Fruit fly (Drosophila melanogaster): ENCODE data around the gene sqz.

The sqz gene

dm6 chr3R:19153502-19153983, 10.5 kb upstream of the sqz start, which contains the start of gene CG5835 (continued):
- no peak for TF ChIP-seq cg (GFP tag; optimal IDR thresholded peaks at IDR 0.05)
- TF ChIP-seq sqz (GFP tag; optimal IDR thresholded peaks at IDR 0.05): no peak
- TF ChIP-seq CG18476 (GFP tag; optimal IDR thresholded peaks at IDR 0.05): no peak
- TF ChIP-seq Dref (GFP tag; IDR thresholded peaks at IDR 0.05): no peak
- TF ChIP-seq nau (GFP tag; optimal IDR thresholded peaks at IDR 0.05): no peak
- peak; percentile 63 for TF ChIP-seq CG2120 (GFP tag; optimal IDR thresholded peaks at IDR 0.05)
- peak; percentile 54 for TF ChIP-seq CG12659 (GFP tag; optimal IDR thresholded peaks at IDR 0.05)
- no peak for TF ChIP-seq gsb-n (tag; optimal IDR thresholded peaks at IDR 0.05)
- TF ChIP-seq Fer3 (tag; optimal IDR thresholded peaks at IDR 0.05): peak; percentile 21
- TF ChIP-seq CG31388 (GFP tag; optimal IDR thresholded peaks at IDR 0.05): no peak
- TF ChIP-seq gfzf (GFP tag; optimal IDR thresholded peaks at IDR 0.05): no peak
- no peak for TF ChIP-seq E2f2 (GFP tag; IDR thresholded peaks at IDR 0.05)
- no peak for TF ChIP-seq br (optimal IDR thresholded peaks at IDR 0.05)
- TF ChIP-seq CG12155 (GFP tag; optimal IDR thresholded peaks at IDR 0.05): no peak
- TF ChIP-seq CG10147 (GFP tag; optimal IDR thresholded peaks at IDR 0.05): no peak
- TF ChIP-seq NfI (GFP tag; optimal IDR thresholded peaks at IDR 0.05): no peak
- no peak for TF ChIP-seq CG32767 (GFP tag; IDR thresholded peaks at IDR 0.05)
- TF ChIP-seq CG13424 (tag; optimal IDR thresholded peaks at IDR 0.05): peak; percentile 25
- no peak for TF ChIP-seq CG3726 (GFP tag; IDR thresholded peaks at IDR 0.05)
- no peak for TF ChIP-seq Neu2 (GFP tag; optimal IDR thresholded peaks at IDR 0.05; ENCODE audit: borderline replicate concordance)
- TF ChIP-seq Ssrp (tag; optimal IDR thresholded peaks at IDR 0.05): no peak
- no peak for TF ChIP-seq ERR (GFP tag; optimal IDR thresholded peaks at IDR 0.05)
- TF ChIP-seq CG17802 (tag; optimal IDR thresholded peaks at IDR 0.05): no peak
- no peak for TF ChIP-seq ro (GFP tag; IDR thresholded peaks at IDR 0.05)
- TF ChIP-seq CG9727 (GFP tag; optimal IDR thresholded peaks at IDR 0.05): no peak
- TF ChIP-seq sd (tag; optimal IDR thresholded peaks at IDR 0.05): peak; percentile 53
- 0 out of 2 replicates have a peak, but pooled peaks have one; percentile 15 for TF ChIP-seq Rx (GFP tag; IDR thresholded peaks at IDR 0.05)
- TF ChIP-seq Oaz (GFP tag; IDR thresholded peaks at IDR 0.05): no peak
- no peak for TF ChIP-seq cato (GFP tag; optimal IDR thresholded peaks at IDR 0.05; ENCODE audit: borderline replicate concordance)
- no peak for TF ChIP-seq HmgD (GFP tag; optimal IDR thresholded peaks at IDR 0.05)
- TF ChIP-seq CG1647 (GFP tag; optimal IDR thresholded peaks at IDR 0.05): no peak
- no peak for TF ChIP-seq CG10462 (GFP tag; optimal IDR thresholded peaks at IDR 0.05)
- TF ChIP-seq MTF-1 (GFP tag; optimal IDR thresholded peaks at IDR 0.05; ENCODE audit: borderline replicate concordance): peak; percentile 18
- peak; percentile 7; the same call in 1 of the 2 replicates for TF ChIP-seq Drgx (GFP tag; IDR thresholded peaks at IDR 0.05)
- TF ChIP-seq CG7786 (GFP tag; optimal IDR thresholded peaks at IDR 0.05): peak; percentile 16
- no peak for TF ChIP-seq bowl (GFP tag; IDR thresholded peaks at IDR 0.05)
- TF ChIP-seq CG15601 (tag; optimal IDR thresholded peaks at IDR 0.05): no peak
- TF ChIP-seq her (GFP tag; optimal IDR thresholded peaks at IDR 0.05): peak; percentile 8
- TF ChIP-seq otp (GFP tag; IDR thresholded peaks at IDR 0.05): no peak; the same call in 2 of the 3 replicates
- no peak for TF ChIP-seq Asciz (GFP tag; optimal IDR thresholded peaks at IDR 0.05)
- no peak for TF ChIP-seq yki (optimal IDR thresholded peaks at IDR 0.05)
- no peak for TF ChIP-seq CG7556 (GFP tag; optimal IDR thresholded peaks at IDR 0.05)
- no peak for TF ChIP-seq CG14860 (GFP tag; IDR thresholded peaks at IDR 0.05; ENCODE audit: partially characterized antibody)
- TF ChIP-seq aop (GFP tag; IDR thresholded peaks at IDR 0.05): no peak
- TF ChIP-seq da (GFP tag; optimal IDR thresholded peaks at IDR 0.05): no peak
- TF ChIP-seq CG7987 (GFP tag; optimal IDR thresholded peaks at IDR 0.05): peak; percentile 61
- TF ChIP-seq CG7839 (tag; optimal IDR thresholded peaks at IDR 0.05): peak; percentile 12
- TF ChIP-seq jigr1 (GFP tag; IDR thresholded peaks at IDR 0.05): no peak
- TF ChIP-seq emc (GFP tag; optimal IDR thresholded peaks at IDR 0.05): no peak
- TF ChIP-seq btn (GFP tag; optimal IDR thresholded peaks at IDR 0.05): no peak
- TF ChIP-seq BEAF-32 (GFP tag; optimal IDR thresholded peaks at IDR 0.05): peak; percentile 7
- no peak for TF ChIP-seq CG12104 (GFP tag; optimal IDR thresholded peaks at IDR 0.05)

Data from whole organism, embryonic.